Fruit fly (Drosophila melanogaster): Measurements from ENCODE around the gene ppk19.

ppk19 gene

DNA sequence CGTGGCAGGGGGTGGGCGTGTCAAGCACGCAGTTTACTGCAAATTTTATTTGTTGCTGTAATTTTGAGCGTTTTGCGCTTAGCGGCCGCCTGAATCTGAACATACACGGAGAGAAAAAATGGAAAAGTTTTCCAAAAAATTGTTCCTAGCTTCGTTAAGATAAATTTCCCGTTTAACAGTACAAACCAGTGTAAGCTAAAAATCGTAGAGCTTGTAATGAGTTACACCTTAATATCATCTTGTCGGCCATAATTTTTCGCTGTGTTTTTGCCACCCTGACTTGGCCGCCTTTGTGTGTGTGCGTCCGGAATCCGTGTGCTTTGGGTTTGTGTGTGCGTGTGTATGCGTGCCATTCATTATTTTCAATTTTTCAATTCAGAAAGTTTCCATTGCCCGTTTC, 20.8 kb upstream of the ppk19 start (continued):
- TF ChIP-seq CG1603 (tag; optimal IDR thresholded peaks at IDR 0.05), result peak; percentile 39
- peak; percentile 65 for TF ChIP-seq Hand (GFP tag; optimal IDR thresholded peaks at IDR 0.05)
- TF ChIP-seq gce (GFP tag; IDR thresholded peaks at IDR 0.05), result no peak
- TF ChIP-seq CG4617 (GFP tag; optimal IDR thresholded peaks at IDR 0.05; ENCODE audit: borderline replicate concordance), result no peak
- TF ChIP-seq Poxn (GFP tag; IDR thresholded peaks at IDR 0.05), result no peak
- no peak for TF ChIP-seq mam (GFP tag; optimal IDR thresholded peaks at IDR 0.05)
- no peak for TF ChIP-seq CG11093 (GFP tag; IDR thresholded peaks at IDR 0.05)
- no peak for TF ChIP-seq fd96Cb (tag; optimal IDR thresholded peaks at IDR 0.05)
- peak; percentile 20 for TF ChIP-seq CG30403 (GFP tag; optimal IDR thresholded peaks at IDR 0.05)
- no peak for TF ChIP-seq rib (GFP tag; IDR thresholded peaks at IDR 0.05)
- TF ChIP-seq CG1647 (GFP tag; optimal IDR thresholded peaks at IDR 0.05), result no peak
- no peak for TF ChIP-seq Opbp (GFP tag; IDR thresholded peaks at IDR 0.05; ENCODE audit: partially characterized antibody)
- TF ChIP-seq danr (GFP tag; IDR thresholded peaks at IDR 0.05), result no peak
- no peak for TF ChIP-seq CG12744 (GFP tag; optimal IDR thresholded peaks at IDR 0.05)
- TF ChIP-seq lov (optimal IDR thresholded peaks at IDR 0.05), result no peak
- no peak for TF ChIP-seq lov (GFP tag; IDR thresholded peaks at IDR 0.05)
- no peak for TF ChIP-seq Atf-2 (GFP tag; optimal IDR thresholded peaks at IDR 0.05)
- TF ChIP-seq CG12104 (GFP tag; optimal IDR thresholded peaks at IDR 0.05), result no peak
- no peak for TF ChIP-seq CG4282 (GFP tag; optimal IDR thresholded peaks at IDR 0.05)
- TF ChIP-seq CG3847 (GFP tag; IDR thresholded peaks at IDR 0.05), result no peak
- peak; percentile 4 for TF ChIP-seq Chrac-16 (GFP tag; optimal IDR thresholded peaks at IDR 0.05)
- no peak for TF ChIP-seq CG2889 (GFP tag; IDR thresholded peaks at IDR 0.05)
- TF ChIP-seq ash1 (GFP tag; optimal IDR thresholded peaks at IDR 0.05), result no peak
- TF ChIP-seq zen (tag; optimal IDR thresholded peaks at IDR 0.05), result no peak
- no peak for TF ChIP-seq CG1792 (GFP tag; optimal IDR thresholded peaks at IDR 0.05)
- no peak for TF ChIP-seq Nf-YB (GFP tag; optimal IDR thresholded peaks at IDR 0.05)
- no peak for TF ChIP-seq trem (tag; optimal IDR thresholded peaks at IDR 0.05)
- TF ChIP-seq fd3F (GFP tag; optimal IDR thresholded peaks at IDR 0.05), result no peak
- no peak for TF ChIP-seq gsb (GFP tag; IDR thresholded peaks at IDR 0.05)
- peak; percentile 28; the same call in 1 of the 2 replicates for TF ChIP-seq CG32772 (GFP tag; IDR thresholded peaks at IDR 0.05)
- TF ChIP-seq p53 (GFP tag; optimal IDR thresholded peaks at IDR 0.05), result no peak
- TF ChIP-seq Dbx (GFP tag; IDR thresholded peaks at IDR 0.05), result 0 out of 3 replicates have a peak, but pooled peaks have one; percentile 65
- peak; percentile 4 for TF ChIP-seq tio (GFP tag; optimal IDR thresholded peaks at IDR 0.05)
- TF ChIP-seq eve (GFP tag; optimal IDR thresholded peaks at IDR 0.05), result no peak
- TF ChIP-seq CG1602 (GFP tag; optimal IDR thresholded peaks at IDR 0.05), result no peak
- TF ChIP-seq bigmax (GFP tag; optimal IDR thresholded peaks at IDR 0.05), result no peak
- peak; percentile 49; the same call in 1 of the 2 replicates for TF ChIP-seq vvl (GFP tag; IDR thresholded peaks at IDR 0.05)
- TF ChIP-seq ind (GFP tag; optimal IDR thresholded peaks at IDR 0.05), result peak; percentile 43
- no peak for TF ChIP-seq CrebB (tag; optimal IDR thresholded peaks at IDR 0.05)
- TF ChIP-seq CG13296 (GFP tag; optimal IDR thresholded peaks at IDR 0.05), result peak; percentile 35
- TF ChIP-seq ac (GFP tag; optimal IDR thresholded peaks at IDR 0.05), result no peak
- TF ChIP-seq CG10431 (GFP tag; optimal IDR thresholded peaks at IDR 0.05), result no peak
- no peak for TF ChIP-seq h (optimal IDR thresholded peaks at IDR 0.05)
- TF ChIP-seq CG8089 (GFP tag; optimal IDR thresholded peaks at IDR 0.05), result no peak
- TF ChIP-seq bab2 (GFP tag; optimal IDR thresholded peaks at IDR 0.05), result no peak
- no peak for TF ChIP-seq tx (GFP tag; optimal IDR thresholded peaks at IDR 0.05)
- TF ChIP-seq ro (GFP tag; IDR thresholded peaks at IDR 0.05), result no peak
- TF ChIP-seq Spps (tag; optimal IDR thresholded peaks at IDR 0.05), result no peak
- TF ChIP-seq schlank (tag; optimal IDR thresholded peaks at IDR 0.05), result no peak
- no peak; the same call in 1 of the 2 replicates for TF ChIP-seq CG17328 (GFP tag; IDR thresholded peaks at IDR 0.05)
- peak; percentile 32 for TF ChIP-seq CG12769 (tag; optimal IDR thresholded peaks at IDR 0.05)
- peak; percentile 16 for TF ChIP-seq unpg (GFP tag; optimal IDR thresholded peaks at IDR 0.05)
- no peak for TF ChIP-seq bbx (GFP tag; IDR thresholded peaks at IDR 0.05; ENCODE audit: partially characterized antibody)

All from whole organism, embryonic.